Worm (Caenorhabditis elegans) whole organism, young adult: ENCODE results near the gene sbsp-1.
A peak's percentile ranks its signal among the peaks of the same experiment; 100 is the strongest.

Source experiments
- B0336.3 ChIP-seq: fragments of 200-800 bp; sonication (Bioruptor generic); IDR thresholded peaks from 2 replicates; pipeline ENCODE4 v1.3.6; 2022; ENCODE audit warnings: missing genetic modification characterization, missing compliant biosample characterization
- F52B5.7 ChIP-seq: sonication (generic microtip); optimal IDR thresholded peaks from 2 replicates; lab custom pipeline; 2016; ENCODE audit warnings: mild to moderate bottlenecking, missing genetic modification characterization, missing compliant biosample characterization
- F57A8.1 ChIP-seq: fragments of 200-800 bp; sonication (Bioruptor generic); optimal IDR thresholded peaks from 2 replicates; lab custom pipeline; 2018; ENCODE audit warnings: mild to moderate bottlenecking, missing genetic modification characterization, moderate library complexity, missing compliant biosample characterization
- T07F8.4 ChIP-seq: sonication (generic microtip); optimal IDR thresholded peaks from 2 replicates; lab custom pipeline; 2016; ENCODE audit warnings: mild to moderate bottlenecking, missing genetic modification characterization, moderate library complexity, missing compliant biosample characterization
- Y53G8AR.9 ChIP-seq: fragments of 200-800 bp; sonication (Bioruptor generic); conservative IDR thresholded peaks from 2 replicates; pipeline ENCODE4 v1.3.6; 2022; ENCODE audit warnings: missing genetic modification reagents, missing genetic modification characterization, missing compliant biosample characterization
- Y56A3A.18 ChIP-seq: fragments of 200-800 bp; sonication (Bioruptor generic); IDR thresholded peaks from 2 replicates; pipeline ENCODE4 v1.3.6; 2022; ENCODE audit warnings: missing genetic modification reagents, missing genetic modification characterization, missing compliant biosample characterization
- Y79H2A.3 ChIP-seq: fragments of 200-800 bp; sonication (Bioruptor generic); conservative IDR thresholded peaks from 2 replicates; pipeline ENCODE4 v1.3.6; 2022; ENCODE audit warnings: missing genetic modification reagents, missing genetic modification characterization, missing compliant biosample characterization
- Y95B8A.8 ChIP-seq: fragments of 200-800 bp; sonication (Bioruptor generic); IDR thresholded peaks from 2 replicates; pipeline ENCODE4 v1.3.6; 2022; ENCODE audit warnings: missing genetic modification reagents, missing genetic modification characterization, missing compliant biosample characterization
- ZK185.1 ChIP-seq: sonication (generic microtip); optimal IDR thresholded peaks from 2 replicates; lab custom pipeline; 2016; ENCODE audit warnings: mild to moderate bottlenecking, missing genetic modification characterization, missing compliant biosample characterization; ENCODE audit not compliant: poor library complexity, severe bottlenecking
- athp-1 ChIP-seq: sonication (generic microtip); optimal IDR thresholded peaks from 2 replicates; lab custom pipeline; 2017; ENCODE audit warnings: mild to moderate bottlenecking, missing genetic modification characterization, missing compliant biosample characterization
- ccch-3 ChIP-seq: fragments of 200-800 bp; sonication (Bioruptor generic); optimal IDR thresholded peaks from 2 replicates; lab custom pipeline; 2018; ENCODE audit warnings: mild to moderate bottlenecking, missing genetic modification characterization, missing compliant biosample characterization
- cebp-2 ChIP-seq: fragments of 200-800 bp; sonication (Bioruptor generic); IDR thresholded peaks from 2 replicates; pipeline ENCODE4 v1.3.6; 2022; ENCODE audit warnings: missing genetic modification characterization, missing compliant biosample characterization
- ceh-100 ChIP-seq: fragments of 200-800 bp; sonication (Bioruptor generic); IDR thresholded peaks from 2 replicates; pipeline ENCODE4 v1.3.6; 2022; ENCODE audit warnings: missing genetic modification reagents, missing genetic modification characterization, missing compliant biosample characterization
- ceh-79 ChIP-seq: sonication (generic microtip); optimal IDR thresholded peaks from 2 replicates; lab custom pipeline; 2017; ENCODE audit warnings: mild to moderate bottlenecking, missing genetic modification characterization, missing compliant biosample characterization
- efl-1 ChIP-seq: fragments of 150-350 bp; optimal IDR thresholded peaks from 2 replicates; lab custom pipeline; 2014; ENCODE audit warnings: missing biosample characterization, missing genetic modification reagents, missing genetic modification characterization
- egl-18 ChIP-seq: fragments of 200-800 bp; sonication (Bioruptor generic); IDR thresholded peaks from 2 replicates; pipeline ENCODE4 v1.3.6; 2022; ENCODE audit warnings: missing genetic modification reagents, missing genetic modification characterization, missing compliant biosample characterization
- egrh-3 ChIP-seq: fragments of 200-800 bp; sonication (Bioruptor generic); IDR thresholded peaks from 2 replicates; pipeline ENCODE4 v1.3.6; 2022; ENCODE audit warnings: missing genetic modification reagents, missing genetic modification characterization, missing compliant biosample characterization
- gei-17 ChIP-seq: fragments of 200-800 bp; sonication (Bioruptor generic); optimal IDR thresholded peaks from 2 replicates; lab custom pipeline; 2018; ENCODE audit warnings: mild to moderate bottlenecking, missing genetic modification characterization, missing compliant biosample characterization
- lin-54 ChIP-seq: fragments of 200-800 bp; sonication (Bioruptor generic); optimal IDR thresholded peaks from 2 replicates; lab custom pipeline; 2018; ENCODE audit warnings: mild to moderate bottlenecking, missing genetic modification characterization, missing compliant biosample characterization
- lir-1 ChIP-seq: fragments of 200-800 bp; sonication (Bioruptor generic); conservative IDR thresholded peaks from 2 replicates; pipeline ENCODE4 v1.3.6; 2022; ENCODE audit warnings: missing genetic modification reagents, missing genetic modification characterization, missing compliant biosample characterization
- lsy-27 ChIP-seq: sonication (generic microtip); optimal IDR thresholded peaks from 2 replicates; lab custom pipeline; 2017; ENCODE audit warnings: missing genetic modification characterization, mild to moderate bottlenecking, missing compliant biosample characterization, antibody characterized with exemption, missing genotype, borderline replicate concordance; ENCODE audit not compliant: insufficient read depth
- madf-3 ChIP-seq: fragments of 200-800 bp; sonication (Bioruptor generic); IDR thresholded peaks from 2 replicates; pipeline ENCODE4 v1.3.6; 2022; ENCODE audit warnings: missing genetic modification reagents, missing genetic modification characterization, missing compliant biosample characterization
- mcd-1 ChIP-seq: fragments of 200-800 bp; sonication (Bioruptor generic); IDR thresholded peaks from 2 replicates; pipeline ENCODE4 v1.3.6; 2022; ENCODE audit warnings: missing genetic modification reagents, missing genetic modification characterization, missing compliant biosample characterization
- mel-28 ChIP-seq: sonication (generic microtip); optimal IDR thresholded peaks from 2 replicates; lab custom pipeline; 2016; ENCODE audit warnings: borderline replicate concordance, mild to moderate bottlenecking, missing genetic modification characterization, missing compliant biosample characterization
- mes-4 ChIP-seq: sonication (generic microtip); optimal IDR thresholded peaks from 2 replicates; lab custom pipeline; 2016; ENCODE audit warnings: missing genotype, missing genetic modification characterization, missing compliant biosample characterization
- nfyb-1 ChIP-seq: fragments of 200-800 bp; sonication (Bioruptor generic); IDR thresholded peaks from 2 replicates; pipeline ENCODE4 v1.3.6; 2022; ENCODE audit warnings: missing genetic modification reagents, missing genetic modification characterization, missing compliant biosample characterization
- rec-8 ChIP-seq, 2 experiments: sonication (generic microtip); optimal IDR thresholded peaks; 2 replicates each; lab custom pipeline; 2016; ENCODE audit warnings: mild to moderate bottlenecking in 2 of 2, missing genetic modification characterization in 2 of 2, missing genetic modification reagents in 2 of 2, missing genotype in 2 of 2, missing biosample characterization in 1 of 2, missing compliant biosample characterization in 1 of 2, moderate library complexity in 1 of 2
- snpc-1.3 ChIP-seq: sonication (generic microtip); optimal IDR thresholded peaks from 2 replicates; lab custom pipeline; 2017; ENCODE audit warnings: missing genetic modification characterization, mild to moderate bottlenecking, missing compliant biosample characterization, antibody characterized with exemption, moderate library complexity, missing genotype, missing genetic modification reagents; ENCODE audit not compliant: insufficient read depth
- sptf-2 ChIP-seq: fragments of 200-800 bp; sonication (Bioruptor generic); optimal IDR thresholded peaks from 2 replicates; lab custom pipeline; 2018; ENCODE audit warnings: mild to moderate bottlenecking, missing genetic modification characterization, missing compliant biosample characterization
- tbx-9 ChIP-seq: sonication (generic microtip); optimal IDR thresholded peaks from 2 replicates; lab custom pipeline; 2016; ENCODE audit warnings: borderline replicate concordance, missing genetic modification characterization, inconsistent platforms, missing compliant biosample characterization
- tlf-1 ChIP-seq: fragments of 200-800 bp; sonication (Bioruptor generic); optimal IDR thresholded peaks from 2 replicates; lab custom pipeline; 2018; ENCODE audit warnings: mild to moderate bottlenecking, missing genetic modification characterization, missing compliant biosample characterization
- zim-3 ChIP-seq: sonication (generic microtip); optimal IDR thresholded peaks from 2 replicates; lab custom pipeline; 2017; ENCODE audit warnings: mild to moderate bottlenecking, missing genetic modification characterization, moderate library complexity, missing compliant biosample characterization
- ztf-25 ChIP-seq: fragments of 200-800 bp; sonication (Bioruptor generic); IDR thresholded peaks from 2 replicates; pipeline ENCODE4 v1.3.6; 2022; ENCODE audit warnings: missing genetic modification reagents, missing genetic modification characterization, missing compliant biosample characterization
- ztf-28 ChIP-seq: fragments of 200-800 bp; sonication (Bioruptor generic); IDR thresholded peaks from 2 replicates; pipeline ENCODE4 v1.3.6; 2022; ENCODE audit warnings: missing genetic modification reagents, missing genetic modification characterization, missing compliant biosample characterization
- ztf-6 ChIP-seq: fragments of 200-800 bp; sonication (Bioruptor generic); IDR thresholded peaks from 2 replicates; pipeline ENCODE4 v1.3.6; 2022; ENCODE audit warnings: missing genetic modification reagents, missing genetic modification characterization, missing compliant biosample characterization

Gene sbsp-1

DNA sequence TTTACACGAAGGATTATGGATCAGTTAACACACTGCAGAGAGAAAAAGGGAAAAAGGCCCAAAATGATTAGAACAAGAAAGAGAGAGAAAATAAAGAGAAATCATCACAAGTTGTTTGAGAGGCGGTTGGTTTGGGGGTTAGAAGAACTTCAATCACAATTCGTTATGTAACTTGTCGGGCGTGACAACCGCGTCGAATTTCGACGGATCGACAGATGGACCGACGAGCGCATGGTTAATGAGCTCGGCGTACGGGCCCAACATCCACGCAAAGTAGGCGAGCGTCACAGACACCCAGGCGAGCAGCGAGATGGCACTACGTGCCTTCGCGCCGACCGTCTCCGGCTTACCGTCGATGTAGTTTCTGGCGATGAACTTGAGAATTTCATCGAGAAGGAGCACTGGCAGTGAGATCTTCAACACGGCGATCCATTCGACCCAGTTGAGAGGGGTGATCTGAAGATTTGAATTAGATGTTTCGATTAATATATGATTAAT, 19.9 kb upstream of the sbsp-1 start (continued):
- TF ChIP-seq cebp-2 = no peak
- TF ChIP-seq egrh-3 (GFP tag; lab: Robert Waterston, UW) = no peak
- no peak for TF ChIP-seq snpc-1.3 (tag; lab: Kevin White, UChicago)
- TF ChIP-seq ceh-79 (tag; lab: Kevin White, UChicago) = no peak
- TF ChIP-seq, all 124 proteins: peak for 5

DNA sequence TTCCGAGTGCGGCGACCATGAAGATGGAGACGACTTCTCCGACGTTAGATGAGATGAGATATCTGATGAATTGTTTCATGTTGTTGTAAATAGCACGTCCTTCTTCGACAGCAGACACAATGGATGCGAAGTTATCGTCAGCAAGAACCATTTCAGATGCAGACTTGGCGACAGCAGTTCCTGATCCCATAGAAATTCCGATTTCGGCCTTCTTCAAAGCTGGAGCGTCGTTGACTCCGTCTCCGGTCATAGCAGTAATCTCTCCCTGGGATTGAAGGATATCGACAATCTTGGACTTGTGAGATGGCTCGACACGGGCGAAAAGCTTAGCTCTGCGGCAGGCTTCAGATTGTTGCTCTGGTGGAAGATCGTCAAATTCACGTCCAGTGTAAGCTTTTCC, 18.9 kb upstream of the sbsp-1 start:
- TF ChIP-seq gei-17 = no peak
- no peak for TF ChIP-seq Y53G8AR.9 (GFP tag; lab: Robert Waterston, UW)
- TF ChIP-seq ccch-3 (GFP tag; lab: Kevin White, UChicago) = no peak
- no peak for TF ChIP-seq Y95B8A.8
- TF ChIP-seq F52B5.7 (tag; lab: Kevin White, UChicago) = no peak
- TF ChIP-seq mcd-1 (GFP tag; lab: Robert Waterston, UW) = no peak
- TF ChIP-seq ztf-25 = no peak
- no peak for TF ChIP-seq nfyb-1
- TF ChIP-seq lir-1 (GFP tag; lab: Robert Waterston, UW) = no peak
- TF ChIP-seq madf-3 (GFP tag; lab: Robert Waterston, UW) = no peak
- no peak for TF ChIP-seq tlf-1 (GFP tag; lab: Kevin White, UChicago)
- no peak for TF ChIP-seq mel-28

ce11 chrIII:10815199-10815598, 17.5 kb upstream of the sbsp-1 start:
- no peak for TF ChIP-seq lir-1 (GFP tag; lab: Robert Waterston, UW)
- TF ChIP-seq zim-3 (tag; lab: Kevin White, UChicago) = no peak
- TF ChIP-seq mes-4 = no peak
- TF ChIP-seq ceh-100 (GFP tag; lab: Robert Waterston, UW) = no peak
- no peak for TF ChIP-seq Y56A3A.18 (GFP tag; lab: Robert Waterston, UW)
- TF ChIP-seq ccch-3 (GFP tag; lab: Kevin White, UChicago) = no peak
- 0 out of 2 replicates have a peak, but pooled peaks have one; percentile 37 for TF ChIP-seq egl-18
- TF ChIP-seq ztf-6 (GFP tag; lab: Robert Waterston, UW) = no peak

ce11 chrIII:10816045-10816444, 16.7 kb upstream of the sbsp-1 start:
- TF ChIP-seq ztf-28 (GFP tag; lab: Robert Waterston, UW) (no peak), tbx-9 (tag; lab: Kevin White, UChicago) (no peak), ZK185.1 (tag; lab: Kevin White, UChicago) (no peak), Y95B8A.8 (no peak), lsy-27 (no peak), F57A8.1 (GFP tag; lab: Kevin White, UChicago) (no peak), lin-54 (GFP tag; lab: Kevin White, UChicago) (no peak), rec-8 (tag; optimal IDR thresholded peaks at IDR 0.05; lab: Kevin White, UChicago) (no peak), B0336.3 (GFP tag; lab: Robert Waterston, UW) (no peak), sptf-2 (GFP tag; lab: Kevin White, UChicago) (no peak), ztf-6 (GFP tag; lab: Robert Waterston, UW) (no peak), zim-3 (tag; lab: Kevin White, UChicago) (no peak), mel-28 (no peak), efl-1 (no peak), madf-3 (GFP tag; lab: Robert Waterston, UW) (no peak), athp-1 (tag; lab: Kevin White, UChicago) (no peak), T07F8.4 (tag; lab: Kevin White, UChicago) (no peak), Y79H2A.3 (no peak)
